Worm (Caenorhabditis elegans) whole organism, late embryonic: Measurements from ENCODE around the gene ver-1.

Experiments used
- ama-1 ChIP-seq: fragments of 150-350 bp; optimal IDR thresholded peaks from 2 replicates; lab custom pipeline; 2014
- ceh-22 ChIP-seq: sonication (generic microtip); optimal IDR thresholded peaks from 2 replicates; lab custom pipeline; 2017; ENCODE audit warnings: missing biosample characterization, missing genetic modification characterization
- dmd-4 ChIP-seq: sonication (generic microtip); optimal IDR thresholded peaks from 2 replicates; lab custom pipeline; 2016; ENCODE audit warnings: borderline replicate concordance, missing genetic modification characterization, missing compliant biosample characterization
- pha-4 ChIP-seq: fragments of 150-350 bp; optimal IDR thresholded peaks from 2 replicates; lab custom pipeline; 2018; ENCODE audit warnings: missing biosample characterization, missing genetic modification reagents, missing genetic modification characterization
- ztf-16 ChIP-seq: sonication (generic microtip); optimal IDR thresholded peaks from 2 replicates; lab custom pipeline; 2017; ENCODE audit warnings: missing genetic modification characterization, missing compliant biosample characterization

ce11 chrIII:124478-124877, 32.1 kb upstream of the ver-1 start, which contains the start of gene pals-23:
- no peak for TF ChIP-seq dmd-4 (tag; lab: Kevin White, UChicago)
- TF ChIP-seq ztf-16 (tag; lab: Kevin White, UChicago): no peak
- no peak for TF ChIP-seq ama-1
- no peak for TF ChIP-seq ceh-22 (tag; lab: Kevin White, UChicago)
- TF ChIP-seq pha-4 (tag; lab: Kevin White, UChicago): no peak
